Worm (Caenorhabditis elegans) whole organism, L3 larva: Measurements from ENCODE around the gene ugt-15.

Experiments used
- aly-2 ChIP-seq: fragments of 150-350 bp; optimal IDR thresholded peaks from 2 replicates; lab custom pipeline; 2014; ENCODE audit warnings: missing biosample characterization, missing genetic modification characterization
- ceh-28 ChIP-seq: fragments of 150-350 bp; optimal IDR thresholded peaks from 2 replicates; lab custom pipeline; 2014; ENCODE audit warnings: missing biosample characterization, missing genetic modification reagents, missing genetic modification characterization
- daf-12 ChIP-seq: fragments of 150-350 bp; optimal IDR thresholded peaks from 2 replicates; lab custom pipeline; 2014; ENCODE audit warnings: missing biosample characterization, missing genetic modification reagents, missing genetic modification characterization
- mdl-1 ChIP-seq: fragments of 150-350 bp; optimal IDR thresholded peaks from 2 replicates; lab custom pipeline; 2014; ENCODE audit warnings: missing biosample characterization, missing genetic modification characterization
- nhr-237 ChIP-seq: fragments of 150-350 bp; optimal IDR thresholded peaks from 2 replicates; lab custom pipeline; 2014; ENCODE audit warnings: missing biosample characterization, missing genetic modification characterization
- nhr-43 ChIP-seq: sonication (generic microtip); optimal IDR thresholded peaks from 2 replicates; lab custom pipeline; 2016; ENCODE audit warnings: mild to moderate bottlenecking, missing genetic modification characterization, missing compliant biosample characterization; ENCODE audit not compliant: poor library complexity, severe bottlenecking
- skn-1 ChIP-seq: fragments of 150-350 bp; optimal IDR thresholded peaks from 2 replicates; lab custom pipeline; 2014; ENCODE audit warnings: missing biosample characterization, missing genetic modification characterization
- snpc-4 ChIP-seq: fragments of 150-350 bp; optimal IDR thresholded peaks from 2 replicates; lab custom pipeline; 2014; ENCODE audit warnings: missing biosample characterization, missing genetic modification characterization
- unc-62 ChIP-seq: fragments of 150-350 bp; sonication (generic microtip); optimal IDR thresholded peaks from 4 replicates; lab custom pipeline; 2014; ENCODE audit warnings: missing biosample characterization, missing genetic modification reagents, missing genetic modification characterization

DNA sequence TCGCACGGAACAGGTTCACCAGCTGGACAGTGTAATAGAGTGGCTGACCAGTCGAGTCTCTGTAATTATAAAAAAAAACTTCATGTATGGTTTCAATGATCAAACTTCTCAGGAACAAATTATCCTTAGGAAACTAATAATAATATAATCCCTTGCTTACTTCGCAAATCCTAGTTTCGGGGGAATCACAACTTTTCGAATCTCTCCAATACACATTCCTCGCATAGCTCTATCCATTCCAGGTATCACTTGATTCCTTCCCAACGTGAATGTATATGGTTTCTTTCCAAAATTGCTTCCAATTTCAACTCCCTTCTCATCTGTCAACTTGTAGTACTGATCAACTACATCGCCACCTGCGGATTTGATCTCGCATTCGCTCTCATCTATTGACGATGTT is 41.0 kb upstream of the ugt-15 start:
- no peak for TF ChIP-seq skn-1 (tag; lab: Kevin White, UChicago)
- no peak for TF ChIP-seq aly-2 (tag; lab: Kevin White, UChicago)
- TF ChIP-seq mdl-1 (tag; lab: Kevin White, UChicago): no peak
- no peak for TF ChIP-seq nhr-43
- TF ChIP-seq ceh-28 (tag; lab: Kevin White, UChicago): no peak
- no peak for TF ChIP-seq nhr-237
- no peak for TF ChIP-seq snpc-4 (tag; lab: Kevin White, UChicago)
- TF ChIP-seq daf-12 (tag; lab: Kevin White, UChicago): no peak
- TF ChIP-seq unc-62 (GFP tag; lab: Kevin White, UChicago): no peak
